Worm (Caenorhabditis elegans) whole organism, L4 larva: ENCODE measurements around the gene glt-7.

Experiments used
- F26F4.8 ChIP-seq: fragments of 200-800 bp; sonication (Bioruptor generic); conservative IDR thresholded peaks from 2 replicates; pipeline ENCODE4 v1.3.6; 2022; ENCODE audit warnings: missing genetic modification characterization, missing compliant biosample characterization
- ceh-28 ChIP-seq: fragments of 150-350 bp; optimal IDR thresholded peaks from 2 replicates; lab custom pipeline; 2014; ENCODE audit warnings: missing biosample characterization, missing genetic modification reagents, missing genetic modification characterization
- mdl-1 ChIP-seq, 2 experiments: fragments of 150-350 bp in 1 of 2; sonication (generic microtip) in 1 of 2; optimal IDR thresholded peaks; 2 replicates each; lab custom pipeline; 2014 to 2017; ENCODE audit warnings: missing biosample characterization in 2 of 2, missing genetic modification characterization in 2 of 2
- nhr-28 ChIP-seq: fragments of 150-350 bp; optimal IDR thresholded peaks from 2 replicates; lab custom pipeline; 2014; ENCODE audit warnings: missing biosample characterization, missing genetic modification characterization
- sdz-12 ChIP-seq: fragments of 200-800 bp; sonication (Bioruptor generic); optimal IDR thresholded peaks from 2 replicates; lab custom pipeline; 2018; ENCODE audit warnings: mild to moderate bottlenecking, missing genetic modification characterization, missing compliant biosample characterization
- spr-3 ChIP-seq: fragments of 200-800 bp; sonication (Bioruptor generic); optimal IDR thresholded peaks from 2 replicates; lab custom pipeline; 2018; ENCODE audit warnings: mild to moderate bottlenecking, missing genetic modification characterization, missing compliant biosample characterization
- unc-62 ChIP-seq, 3 experiments: fragments of 150-350 bp in 1 of 3; sonication (generic microtip); optimal IDR thresholded peaks in 2 of 3; peaks in 1 of 3; 1 replicate in 1 of 3; 2 replicates in 2 of 3; lab custom pipeline; 2014 to 2017; ENCODE audit warnings: missing biosample characterization in 3 of 3, missing genetic modification characterization in 3 of 3, missing genetic modification reagents in 3 of 3, missing genotype in 1 of 3

ce11 chrIV:545852-546251, 13.9 kb downstream of the glt-7 start:
- TF ChIP-seq F26F4.8 (GFP tag; lab: Robert Waterston, UW) (no peak), spr-3 (no peak), ceh-28 (tag; lab: Kevin White, UChicago) (no peak), unc-62 (GFP tag; optimal IDR thresholded peaks at IDR 0.05 in 1 of 2; lab: Kevin White, UChicago) (no peak), unc-62 (tag; optimal IDR thresholded peaks at IDR 0.05; lab: Kevin White, UChicago) (no peak), mdl-1 (tag; optimal IDR thresholded peaks at IDR 0.05; lab: Kevin White, UChicago) (no peak), sdz-12 (GFP tag; lab: Kevin White, UChicago) (no peak), nhr-28 (no peak)
